Fruit fly (Drosophila melanogaster): ENCODE data around the gene TORIP.
A peak's percentile ranks its signal among the peaks of the same experiment; 100 is the strongest.

The TORIP gene

DNA sequence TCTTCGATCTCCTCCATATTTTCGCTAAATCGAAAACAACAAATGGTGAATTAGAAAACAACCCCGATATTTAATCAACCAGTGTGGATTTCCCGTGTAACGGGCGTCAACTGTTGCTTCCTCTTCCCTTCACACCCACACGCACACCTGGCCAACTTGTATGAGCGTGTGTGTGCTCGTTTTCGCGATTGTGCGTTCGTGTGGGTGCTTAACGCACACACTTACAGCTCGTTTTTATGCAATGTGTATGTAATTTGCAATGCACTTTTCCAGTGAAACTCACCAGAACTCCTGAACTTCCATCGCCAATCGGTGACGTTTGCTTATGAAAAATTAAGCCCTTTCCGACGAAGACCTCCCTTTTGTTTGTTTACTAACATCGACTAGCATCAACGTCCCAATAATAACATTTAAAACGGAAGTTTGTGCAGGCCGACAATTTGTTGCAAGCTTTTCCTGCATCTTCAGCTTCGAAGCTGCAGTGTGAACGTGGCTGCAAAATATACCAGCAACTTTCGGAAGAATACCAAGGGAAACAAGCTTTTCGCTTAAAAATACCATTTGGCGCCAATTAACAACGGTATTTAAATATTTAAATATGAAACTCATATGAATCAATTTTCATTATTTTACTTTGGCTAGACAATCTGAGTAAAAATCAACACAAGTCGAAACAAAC is 10.7 kb upstream of the TORIP start, which contains the start of gene cyc (continued):
- TF ChIP-seq CG13287 (GFP tag; IDR thresholded peaks at IDR 0.05; ENCODE audit: partially characterized antibody): peak; percentile 8; the same call in 1 of the 2 replicates
- TF ChIP-seq CG32532 (GFP tag; IDR thresholded peaks at IDR 0.05): no peak
- TF ChIP-seq dan (GFP tag; IDR thresholded peaks at IDR 0.05): no peak
- peak; percentile 9 for TF ChIP-seq CG34376 (GFP tag; optimal IDR thresholded peaks at IDR 0.05)
- TF ChIP-seq grau (tag; optimal IDR thresholded peaks at IDR 0.05): peak; percentile 39
- TF ChIP-seq Nf-YC (tag; optimal IDR thresholded peaks at IDR 0.05): peak; percentile 5
- no peak for TF ChIP-seq Rx (GFP tag; IDR thresholded peaks at IDR 0.05)
- peak; percentile 8 for TF ChIP-seq CG13296 (GFP tag; optimal IDR thresholded peaks at IDR 0.05)
- no peak for TF ChIP-seq salm (tag; optimal IDR thresholded peaks at IDR 0.05)
- TF ChIP-seq CG18262 (tag; optimal IDR thresholded peaks at IDR 0.05): no peak
- TF ChIP-seq BEAF-32 (GFP tag; optimal IDR thresholded peaks at IDR 0.05): peak; percentile 1
- TF ChIP-seq CG15479 (GFP tag; optimal IDR thresholded peaks at IDR 0.05): no peak
- TF ChIP-seq Blimp-1 (GFP tag; optimal IDR thresholded peaks at IDR 0.05): no peak
- no peak for TF ChIP-seq tio (GFP tag; optimal IDR thresholded peaks at IDR 0.05)
- peak; percentile 7 for TF ChIP-seq trem (tag; optimal IDR thresholded peaks at IDR 0.05)
- no peak for TF ChIP-seq ro (GFP tag; IDR thresholded peaks at IDR 0.05)
- TF ChIP-seq gcm (GFP tag; optimal IDR thresholded peaks at IDR 0.05): no peak
- TF ChIP-seq zen2 (GFP tag; IDR thresholded peaks at IDR 0.05; ENCODE audit: partially characterized antibody): no peak
- TF ChIP-seq Stat92E (GFP tag; optimal IDR thresholded peaks at IDR 0.05): no peak
- no peak for TF ChIP-seq CG6689 (GFP tag; IDR thresholded peaks at IDR 0.05)
- no peak for TF ChIP-seq CG2202 (tag; optimal IDR thresholded peaks at IDR 0.05)
- TF ChIP-seq CG17802 (tag; optimal IDR thresholded peaks at IDR 0.05): peak; percentile 98
- TF ChIP-seq CG10979 (tag; optimal IDR thresholded peaks at IDR 0.05): no peak
- TF ChIP-seq gsb (GFP tag; IDR thresholded peaks at IDR 0.05): no peak
- TF ChIP-seq Nf-YA (GFP tag; IDR thresholded peaks at IDR 0.05): no peak
- no peak for TF ChIP-seq toy (GFP tag; IDR thresholded peaks at IDR 0.05)
- no peak for TF ChIP-seq CG11723 (GFP tag; optimal IDR thresholded peaks at IDR 0.05)
- peak; percentile 51 for TF ChIP-seq CTCF (GFP tag; optimal IDR thresholded peaks at IDR 0.05)
- TF ChIP-seq CG33213 (GFP tag; optimal IDR thresholded peaks at IDR 0.05): no peak
- 0 out of 3 replicates have a peak, but pooled peaks have one; percentile 19 for TF ChIP-seq ci (GFP tag; IDR thresholded peaks at IDR 0.05)
- no peak for TF ChIP-seq CG10431 (GFP tag; optimal IDR thresholded peaks at IDR 0.05)
- no peak for TF ChIP-seq B-H1 (GFP tag; IDR thresholded peaks at IDR 0.05)
- TF ChIP-seq Fer1 (GFP tag; optimal IDR thresholded peaks at IDR 0.05): peak; percentile 11
- no peak for TF ChIP-seq CG1647 (GFP tag; optimal IDR thresholded peaks at IDR 0.05)
- peak in 1 of 2 experiments; percentile 22 for TF ChIP-seq bsh (GFP tag; optimal IDR thresholded peaks at IDR 0.05)
- no peak for TF ChIP-seq CG1603 (tag; optimal IDR thresholded peaks at IDR 0.05)
- peak; percentile 75 for TF ChIP-seq Ets97D (GFP tag; optimal IDR thresholded peaks at IDR 0.05)
- TF ChIP-seq CG14014 (GFP tag; IDR thresholded peaks at IDR 0.05): no peak
- peak; percentile 95 for TF ChIP-seq E2f2 (GFP tag; IDR thresholded peaks at IDR 0.05)
- TF ChIP-seq sens (GFP tag): peak; percentile 42
- peak in 1 of 2 experiments; percentile 41 for TF ChIP-seq Eip74EF (GFP tag; optimal IDR thresholded peaks at IDR 0.05)
- peak; percentile 62 for TF ChIP-seq gfzf (GFP tag; optimal IDR thresholded peaks at IDR 0.05)
- peak; percentile 68 for TF ChIP-seq nom (GFP tag; optimal IDR thresholded peaks at IDR 0.05)
- no peak for TF ChIP-seq Six4 (GFP tag; optimal IDR thresholded peaks at IDR 0.05)
- TF ChIP-seq CG12104 (GFP tag; optimal IDR thresholded peaks at IDR 0.05): no peak
- TF ChIP-seq CG15011 (GFP tag; optimal IDR thresholded peaks at IDR 0.05): no peak
- peak; percentile 68 for TF ChIP-seq CG17385 (GFP tag; optimal IDR thresholded peaks at IDR 0.05)
- TF ChIP-seq cato (GFP tag; optimal IDR thresholded peaks at IDR 0.05; ENCODE audit: borderline replicate concordance): no peak
- peak in 1 of 2 experiments; percentile 28 for TF ChIP-seq Pdp1 (GFP tag; optimal IDR thresholded peaks at IDR 0.05)
